Fruit fly (Drosophila melanogaster) whole organism, embryonic: Measurements from ENCODE around the gene CG14893.

Experiments used
- Atf-2 ChIP-seq: fragments of 200-800 bp; sonication (Bioruptor generic); optimal IDR thresholded peaks from 2 replicates; lab custom pipeline; 2016; ENCODE audit warnings: missing biosample characterization, missing genetic modification characterization
- Bteb2 ChIP-seq: fragments of 200-800 bp; sonication (Bioruptor generic); optimal IDR thresholded peaks from 2 replicates; lab custom pipeline; 2016; ENCODE audit warnings: missing biosample characterization, missing genetic modification characterization
- CG10431 ChIP-seq: fragments of 200-800 bp; sonication (Bioruptor generic); optimal IDR thresholded peaks from 3 replicates; lab custom pipeline; 2018; ENCODE audit warnings: missing biosample characterization, mild to moderate bottlenecking, missing genetic modification characterization
- CG10565 ChIP-seq: fragments of 200-800 bp; sonication (Bioruptor generic); optimal IDR thresholded peaks from 3 replicates; lab custom pipeline; 2016; ENCODE audit warnings: missing biosample characterization, mild to moderate bottlenecking, missing genetic modification characterization
- CG10654 ChIP-seq: fragments of 200-800 bp; sonication (Bioruptor generic); optimal IDR thresholded peaks from 2 replicates; lab custom pipeline; 2016; ENCODE audit warnings: missing biosample characterization, missing genetic modification characterization
- CG11504 ChIP-seq: fragments of 200-800 bp; sonication (Bioruptor generic); optimal IDR thresholded peaks from 3 replicates; lab custom pipeline; 2019; ENCODE audit warnings: missing biosample characterization, mild to moderate bottlenecking, missing genetic modification characterization, moderate library complexity
- CG14710 ChIP-seq: fragments of 200-800 bp; sonication (Bioruptor generic); optimal IDR thresholded peaks from 3 replicates; lab custom pipeline; 2019; ENCODE audit warnings: missing biosample characterization, mild to moderate bottlenecking, missing genetic modification characterization, moderate library complexity
- CG15696 ChIP-seq: fragments of 200-800 bp; sonication (Bioruptor generic); optimal IDR thresholded peaks from 2 replicates; lab custom pipeline; 2019; ENCODE audit warnings: missing biosample characterization, mild to moderate bottlenecking, missing genetic modification characterization, moderate library complexity
- CG17361 ChIP-seq: fragments of 200-800 bp; sonication (Bioruptor generic); IDR thresholded peaks from 3 replicates; pipeline ENCODE4 v1.3.6; 2022; ENCODE audit warnings: missing biosample characterization, missing genetic modification characterization
- CG17829 ChIP-seq: fragments of 200-800 bp; optimal IDR thresholded peaks from 2 replicates; lab custom pipeline; 2019; ENCODE audit warnings: missing biosample characterization, mild to moderate bottlenecking, missing genetic modification characterization, moderate library complexity
- CG2116 ChIP-seq: fragments of 200-800 bp; sonication (Bioruptor generic); optimal IDR thresholded peaks from 3 replicates; lab custom pipeline; 2018; ENCODE audit warnings: missing biosample characterization, mild to moderate bottlenecking, missing genetic modification characterization
- CG2120 ChIP-seq: fragments of 200-800 bp; sonication (Bioruptor generic); optimal IDR thresholded peaks from 3 replicates; lab custom pipeline; 2016; ENCODE audit warnings: missing biosample characterization, missing genetic modification characterization
- CG31365 ChIP-seq: fragments of 200-800 bp; sonication (Bioruptor generic); optimal IDR thresholded peaks from 2 replicates; lab custom pipeline; 2018; ENCODE audit warnings: missing biosample characterization, mild to moderate bottlenecking, missing genetic modification characterization
- CG31388 ChIP-seq: fragments of 200-800 bp; sonication (Bioruptor generic); optimal IDR thresholded peaks from 2 replicates; lab custom pipeline; 2016; ENCODE audit warnings: missing biosample characterization, missing genetic modification characterization
- CG33213 ChIP-seq: fragments of 200-800 bp; sonication (Bioruptor generic); optimal IDR thresholded peaks from 3 replicates; lab custom pipeline; 2016; ENCODE audit warnings: missing biosample characterization, missing genetic modification characterization
- CG3407 ChIP-seq: fragments of 200-800 bp; sonication (Bioruptor generic); optimal IDR thresholded peaks from 2 replicates; lab custom pipeline; 2018; ENCODE audit warnings: missing biosample characterization, mild to moderate bottlenecking, missing genetic modification characterization
- CG4820 ChIP-seq: fragments of 200-800 bp; sonication (Bioruptor generic); optimal IDR thresholded peaks from 3 replicates; lab custom pipeline; 2016; ENCODE audit warnings: missing biosample characterization, missing genetic modification characterization
- CG7987 ChIP-seq: fragments of 200-800 bp; sonication (Bioruptor generic); optimal IDR thresholded peaks from 2 replicates; lab custom pipeline; 2018; ENCODE audit warnings: missing biosample characterization, mild to moderate bottlenecking, missing genetic modification characterization, moderate library complexity
- CkIIα-i1 ChIP-seq: fragments of 200-800 bp; sonication (Bioruptor generic); IDR thresholded peaks from 2 replicates; pipeline ENCODE4 v1.3.6; 2022; ENCODE audit warnings: missing biosample characterization, missing genetic modification characterization
- Dll ChIP-seq: fragments of 200-800 bp; sonication (Bioruptor generic); IDR thresholded peaks from 4 replicates; pipeline ENCODE4 v1.3.6; 2022; ENCODE audit warnings: missing biosample characterization, missing genetic modification characterization; ENCODE audit not compliant: partially characterized antibody
- Doc3 ChIP-seq: fragments of 200-800 bp; sonication (Bioruptor generic); IDR thresholded peaks from 3 replicates; pipeline ENCODE4 v1.3.6; 2022; ENCODE audit warnings: missing biosample characterization, missing genetic modification characterization; ENCODE audit not compliant: partially characterized antibody
- H2.0 ChIP-seq: fragments of 200-800 bp; sonication (Bioruptor generic); IDR thresholded peaks from 2 replicates; pipeline ENCODE4 v1.3.6; 2022; ENCODE audit warnings: missing biosample characterization, missing genetic modification characterization
- HLH3B ChIP-seq: fragments of 200-800 bp; sonication (Bioruptor generic); IDR thresholded peaks from 2 replicates; pipeline ENCODE4 v1.3.6; 2022; ENCODE audit warnings: missing biosample characterization, missing genetic modification characterization
- HmgD ChIP-seq: fragments of 200-800 bp; sonication (Bioruptor generic); optimal IDR thresholded peaks from 3 replicates; lab custom pipeline; 2016; ENCODE audit warnings: missing biosample characterization, missing genetic modification characterization
- HmgZ ChIP-seq: fragments of 200-800 bp; sonication (Bioruptor generic); optimal IDR thresholded peaks from 2 replicates; lab custom pipeline; 2018; ENCODE audit warnings: missing biosample characterization, mild to moderate bottlenecking, missing genetic modification characterization
- Kr ChIP-seq: fragments of 200-800 bp; sonication (Bioruptor generic); optimal IDR thresholded peaks from 2 replicates; lab custom pipeline; 2017; ENCODE audit warnings: missing biosample characterization, mild to moderate bottlenecking, missing genetic modification characterization
- Meics ChIP-seq: fragments of 200-800 bp; sonication (Bioruptor generic); optimal IDR thresholded peaks from 2 replicates; lab custom pipeline; 2017; ENCODE audit warnings: missing biosample characterization, mild to moderate bottlenecking, missing genetic modification characterization
- Oaz ChIP-seq: fragments of 200-800 bp; sonication (Bioruptor generic); IDR thresholded peaks from 2 replicates; pipeline ENCODE4 v1.3.6; 2022; ENCODE audit warnings: missing biosample characterization, missing genetic modification characterization
- Oli ChIP-seq: fragments of 200-800 bp; sonication (Bioruptor generic); optimal IDR thresholded peaks from 2 replicates; lab custom pipeline; 2018; ENCODE audit warnings: missing biosample characterization, mild to moderate bottlenecking, missing genetic modification characterization, moderate library complexity
- Opbp ChIP-seq: fragments of 200-800 bp; sonication (Bioruptor generic); IDR thresholded peaks from 3 replicates; pipeline ENCODE4 v1.3.6; 2022; ENCODE audit warnings: missing biosample characterization, missing genetic modification characterization; ENCODE audit not compliant: partially characterized antibody
- Optix ChIP-seq: fragments of 200-800 bp; sonication (Bioruptor generic); IDR thresholded peaks from 3 replicates; pipeline ENCODE4 v1.3.6; 2022; ENCODE audit warnings: missing biosample characterization, missing genetic modification characterization
- Six4 ChIP-seq: fragments of 200-800 bp; sonication (Bioruptor generic); optimal IDR thresholded peaks from 2 replicates; lab custom pipeline; 2016; ENCODE audit warnings: missing biosample characterization, missing genetic modification characterization
- Sox100B ChIP-seq: fragments of 200-800 bp; sonication (Bioruptor generic); optimal IDR thresholded peaks from 3 replicates; lab custom pipeline; 2018; ENCODE audit warnings: missing biosample characterization, mild to moderate bottlenecking, missing genetic modification characterization
- Sox102F ChIP-seq: fragments of 200-800 bp; sonication (Bioruptor generic); optimal IDR thresholded peaks from 2 replicates; lab custom pipeline; 2018; ENCODE audit warnings: missing biosample characterization, mild to moderate bottlenecking, missing genetic modification characterization, moderate library complexity
- ab ChIP-seq: fragments of 200-800 bp; sonication (Bioruptor generic); optimal IDR thresholded peaks from 2 replicates; lab custom pipeline; 2016; ENCODE audit warnings: missing biosample characterization, missing genetic modification characterization
- ac ChIP-seq: fragments of 200-800 bp; sonication (Bioruptor generic); optimal IDR thresholded peaks from 3 replicates; lab custom pipeline; 2017; ENCODE audit warnings: missing biosample characterization, mild to moderate bottlenecking, missing genetic modification characterization
- ash1 ChIP-seq: fragments of 200-800 bp; sonication (Bioruptor generic); optimal IDR thresholded peaks from 2 replicates; lab custom pipeline; 2018; ENCODE audit warnings: missing biosample characterization, mild to moderate bottlenecking, missing genetic modification characterization
- cg ChIP-seq: fragments of 200-800 bp; sonication (Bioruptor generic); optimal IDR thresholded peaks from 3 replicates; lab custom pipeline; 2019; ENCODE audit warnings: missing biosample characterization, mild to moderate bottlenecking, missing genetic modification characterization, moderate library complexity
- dimm ChIP-seq: fragments of 200-800 bp; sonication (Bioruptor generic); IDR thresholded peaks from 2 replicates; pipeline ENCODE4 v1.3.6; 2022; ENCODE audit warnings: missing biosample characterization, missing genetic modification characterization
- dpn ChIP-seq, 2 experiments: fragments of 200-800 bp; sonication (Bioruptor generic); optimal IDR thresholded peaks; 3 replicates each; lab custom pipeline; 2016; ENCODE audit warnings: missing biosample characterization in 2 of 2, missing genetic modification characterization in 2 of 2
- dysf ChIP-seq: fragments of 200-800 bp; sonication (Bioruptor generic); IDR thresholded peaks from 3 replicates; pipeline ENCODE4 v1.3.6; 2022; ENCODE audit warnings: missing biosample characterization, missing genetic modification characterization
- fd102C ChIP-seq: fragments of 200-800 bp; sonication (Bioruptor generic); optimal IDR thresholded peaks from 2 replicates; lab custom pipeline; 2018; ENCODE audit warnings: missing biosample characterization, mild to moderate bottlenecking, missing genetic modification characterization, moderate library complexity
- jing ChIP-seq: fragments of 200-800 bp; sonication (Bioruptor generic); optimal IDR thresholded peaks from 2 replicates; lab custom pipeline; 2018; ENCODE audit warnings: missing biosample characterization, mild to moderate bottlenecking, missing genetic modification characterization
- kay ChIP-seq: fragments of 200-800 bp; sonication (Bioruptor generic); optimal IDR thresholded peaks from 2 replicates; lab custom pipeline; 2016; ENCODE audit warnings: missing biosample characterization, missing genetic modification characterization
- nerfin-2 ChIP-seq: fragments of 200-800 bp; sonication (Bioruptor generic); IDR thresholded peaks from 2 replicates; pipeline ENCODE4 v1.3.6; 2022; ENCODE audit warnings: missing biosample characterization, missing genetic modification characterization; ENCODE audit not compliant: partially characterized antibody
- pnt ChIP-seq: fragments of 200-800 bp; sonication (Bioruptor generic); optimal IDR thresholded peaks from 3 replicates; lab custom pipeline; 2016; ENCODE audit warnings: missing biosample characterization, missing genetic modification characterization
- scrt ChIP-seq: fragments of 200-800 bp; sonication (Bioruptor generic); optimal IDR thresholded peaks from 2 replicates; lab custom pipeline; 2018; ENCODE audit warnings: missing biosample characterization, mild to moderate bottlenecking, missing genetic modification characterization, moderate library complexity
- sd ChIP-seq: fragments of 200-800 bp; sonication (Bioruptor generic); optimal IDR thresholded peaks from 3 replicates; lab custom pipeline; 2018; ENCODE audit warnings: missing biosample characterization, mild to moderate bottlenecking, missing genetic modification characterization, moderate library complexity
- sima ChIP-seq: fragments of 200-800 bp; sonication (Bioruptor generic); optimal IDR thresholded peaks from 2 replicates; lab custom pipeline; 2016; ENCODE audit warnings: missing biosample characterization, missing genetic modification characterization
- stwl ChIP-seq: fragments of 200-800 bp; sonication (Bioruptor generic); optimal IDR thresholded peaks from 3 replicates; lab custom pipeline; 2018; ENCODE audit warnings: missing biosample characterization, mild to moderate bottlenecking, missing genetic modification characterization, moderate library complexity
- tna ChIP-seq: fragments of 200-800 bp; sonication (Bioruptor generic); IDR thresholded peaks from 2 replicates; pipeline ENCODE4 v1.3.6; 2022; ENCODE audit warnings: missing biosample characterization, missing genetic modification characterization; ENCODE audit not compliant: partially characterized antibody
- toy ChIP-seq: fragments of 200-800 bp; sonication (Bioruptor generic); IDR thresholded peaks from 2 replicates; pipeline ENCODE4 v1.3.6; 2022; ENCODE audit warnings: missing biosample characterization, missing genetic modification characterization

Gene CG14893

dm6 chr3R:16630564-16630963, 10.0 kb downstream of the CG14893 start:
- no peak for TF ChIP-seq Opbp (GFP tag; lab: Robert Waterston, UW)
- no peak for TF ChIP-seq CkIIα-i1 (GFP tag; lab: Robert Waterston, UW)
- TF ChIP-seq fd102C: peak; percentile 59
- TF ChIP-seq sima (GFP tag; lab: Kevin White, UChicago): no peak
- TF ChIP-seq CG33213: no peak
- peak; percentile 82 for TF ChIP-seq CG15696
- TF ChIP-seq nerfin-2: no peak
- no peak for TF ChIP-seq Six4 (GFP tag; lab: Kevin White, UChicago)
- no peak for TF ChIP-seq CG7987
- no peak for TF ChIP-seq scrt (GFP tag; lab: Kevin White, UChicago)
- no peak for TF ChIP-seq tna (GFP tag; lab: Robert Waterston, UW)
- TF ChIP-seq kay (GFP tag; lab: Kevin White, UChicago): peak; percentile 22
- no peak for TF ChIP-seq CG10565 (GFP tag; lab: Kevin White, UChicago)
- no peak for TF ChIP-seq CG10654
- TF ChIP-seq CG2120 (GFP tag; lab: Kevin White, UChicago): no peak
- no peak for TF ChIP-seq HmgZ (tag; lab: Kevin White, UChicago)
- no peak for TF ChIP-seq dysf (GFP tag; lab: Robert Waterston, UW)
- TF ChIP-seq CG10431 (GFP tag; lab: Kevin White, UChicago): no peak
- no peak for TF ChIP-seq Oli (tag; lab: Kevin White, UChicago)
- TF ChIP-seq CG17829: peak; percentile 68
- TF ChIP-seq CG31365: no peak
- TF ChIP-seq Kr: no peak
- TF ChIP-seq Bteb2 (GFP tag; lab: Kevin White, UChicago): no peak
- no peak for TF ChIP-seq Optix (GFP tag; lab: Robert Waterston, UW)
- TF ChIP-seq CG14710: peak; percentile 49
- no peak for TF ChIP-seq toy
- TF ChIP-seq Doc3: no peak
- no peak for TF ChIP-seq Sox102F (GFP tag; lab: Kevin White, UChicago)
- no peak for TF ChIP-seq dpn (GFP tag; optimal IDR thresholded peaks at IDR 0.05; lab: Kevin White, UChicago)
- no peak for TF ChIP-seq CG3407 (GFP tag; lab: Kevin White, UChicago)
- TF ChIP-seq pnt (GFP tag; lab: Kevin White, UChicago): no peak
- no peak for TF ChIP-seq H2.0
- TF ChIP-seq Dll (GFP tag; lab: Robert Waterston, UW): no peak
- no peak for TF ChIP-seq ash1 (GFP tag; lab: Kevin White, UChicago)
- peak; percentile 27 for TF ChIP-seq ac (GFP tag; lab: Kevin White, UChicago)
- TF ChIP-seq CG31388 (GFP tag; lab: Kevin White, UChicago): no peak
- TF ChIP-seq CG11504 (tag; lab: Kevin White, UChicago): no peak
- TF ChIP-seq Atf-2 (GFP tag; lab: Kevin White, UChicago): peak; percentile 38
- TF ChIP-seq CG17361 (GFP tag; lab: Robert Waterston, UW): peak; percentile 41; the same call in 1 of the 3 replicates
- no peak for TF ChIP-seq dimm (GFP tag; lab: Robert Waterston, UW)
- TF ChIP-seq sd (tag; lab: Kevin White, UChicago): no peak
- no peak for TF ChIP-seq Oaz (GFP tag; lab: Robert Waterston, UW)
- TF ChIP-seq Meics (GFP tag; lab: Kevin White, UChicago): no peak
- no peak for TF ChIP-seq CG2116
- TF ChIP-seq cg (GFP tag; lab: Kevin White, UChicago): peak; percentile 48
- no peak for TF ChIP-seq Sox100B (GFP tag; lab: Kevin White, UChicago)
- TF ChIP-seq HLH3B (GFP tag; lab: Robert Waterston, UW): no peak
- TF ChIP-seq HmgD: no peak
- TF ChIP-seq ab: no peak
- TF ChIP-seq jing: no peak
- no peak for TF ChIP-seq CG4820 (GFP tag; lab: Kevin White, UChicago)
- TF ChIP-seq stwl: no peak
